Worm (Caenorhabditis elegans) whole organism, L4 larva: ENCODE data around the gene nhx-4.
A peak's percentile ranks its signal among the peaks of the same experiment; 100 is the strongest.

ENCODE experiments used
- D1046.2 ChIP-seq: fragments of 200-800 bp; sonication (Bioruptor generic); IDR thresholded peaks from 2 replicates; pipeline ENCODE4 v1.3.6; 2022; ENCODE audit warnings: missing genetic modification characterization, missing compliant biosample characterization
- F26F4.8 ChIP-seq: fragments of 200-800 bp; sonication (Bioruptor generic); conservative IDR thresholded peaks from 2 replicates; pipeline ENCODE4 v1.3.6; 2022; ENCODE audit warnings: missing genetic modification characterization, missing compliant biosample characterization
- F44E2.7 ChIP-seq: fragments of 200-800 bp; sonication (Bioruptor generic); IDR thresholded peaks from 2 replicates; pipeline ENCODE4 v2.1.2; 2022; ENCODE audit warnings: missing genetic modification characterization, missing compliant biosample characterization
- F49E8.2 ChIP-seq: sonication (generic microtip); optimal IDR thresholded peaks from 2 replicates; lab custom pipeline; 2016; ENCODE audit warnings: missing compliant biosample characterization, mild to moderate bottlenecking, missing genetic modification characterization, borderline replicate concordance
- R02D3.7 ChIP-seq: fragments of 150-350 bp; sonication (generic microtip); optimal IDR thresholded peaks from 3 replicates; lab custom pipeline; 2014; ENCODE audit warnings: missing biosample characterization, missing genetic modification characterization
- T20F7.1 ChIP-seq: fragments of 200-800 bp; sonication (Bioruptor generic); optimal IDR thresholded peaks from 2 replicates; lab custom pipeline; 2018; ENCODE audit warnings: mild to moderate bottlenecking, missing genetic modification characterization, missing compliant biosample characterization
- T26A8.4 ChIP-seq: fragments of 200-800 bp; sonication (Bioruptor generic); IDR thresholded peaks from 2 replicates; pipeline ENCODE4 v1.3.6; 2022; ENCODE audit warnings: missing genetic modification characterization, missing compliant biosample characterization
- Y105C5A.15 ChIP-seq: fragments of 200-800 bp; sonication (Bioruptor generic); IDR thresholded peaks from 2 replicates; pipeline ENCODE4 v1.3.6; 2022; ENCODE audit warnings: missing genetic modification characterization, missing compliant biosample characterization
- Y48G9A.11 ChIP-seq: fragments of 200-800 bp; sonication (Bioruptor generic); IDR thresholded peaks from 2 replicates; pipeline ENCODE4 v1.3.6; 2022; ENCODE audit warnings: missing genetic modification reagents, missing genetic modification characterization, missing compliant biosample characterization
- Y5F2A.4 ChIP-seq: fragments of 200-800 bp; sonication (Bioruptor generic); optimal IDR thresholded peaks from 2 replicates; lab custom pipeline; 2018; ENCODE audit warnings: mild to moderate bottlenecking, missing genetic modification characterization, missing compliant biosample characterization
- Y75B8A.6 ChIP-seq: fragments of 200-800 bp; sonication (Bioruptor generic); IDR thresholded peaks from 2 replicates; pipeline ENCODE4 v1.3.6; 2022; ENCODE audit warnings: missing genetic modification reagents, missing genetic modification characterization, missing compliant biosample characterization
- ZK337.2 ChIP-seq: fragments of 200-800 bp; sonication (Bioruptor generic); IDR thresholded peaks from 2 replicates; pipeline ENCODE4 v1.3.6; 2022; ENCODE audit warnings: missing genetic modification reagents, missing genetic modification characterization, missing compliant biosample characterization
- aly-2 ChIP-seq: sonication (generic microtip); optimal IDR thresholded peaks from 2 replicates; lab custom pipeline; 2018; ENCODE audit warnings: missing biosample characterization, missing genetic modification characterization
- ceh-32 ChIP-seq: sonication (generic microtip); optimal IDR thresholded peaks from 2 replicates; lab custom pipeline; 2016; ENCODE audit warnings: mild to moderate bottlenecking, missing genetic modification characterization, missing compliant biosample characterization; ENCODE audit not compliant: poor library complexity
- ces-1 ChIP-seq: fragments of 150-350 bp; sonication (generic microtip); optimal IDR thresholded peaks from 4 replicates; lab custom pipeline; 2014; ENCODE audit warnings: missing biosample characterization, missing genetic modification reagents, missing genetic modification characterization
- ctbp-1 ChIP-seq: fragments of 200-800 bp; sonication (Bioruptor generic); IDR thresholded peaks from 2 replicates; pipeline ENCODE4 v1.3.6; 2022; ENCODE audit warnings: missing genetic modification reagents, missing genetic modification characterization, missing compliant biosample characterization
- daf-12 ChIP-seq: fragments of 150-350 bp; optimal IDR thresholded peaks from 2 replicates; lab custom pipeline; 2014; ENCODE audit warnings: missing biosample characterization, missing genetic modification reagents, missing genetic modification characterization
- daf-16 ChIP-seq, 3 experiments: sonication (generic microtip); optimal IDR thresholded peaks; 2 replicates each; lab custom pipeline; 2016 to 2017; ENCODE audit warnings: missing genetic modification characterization in 3 of 3, missing genetic modification reagents in 3 of 3, mild to moderate bottlenecking in 2 of 3, missing compliant biosample characterization in 2 of 3, missing biosample characterization in 1 of 3, moderate library complexity in 1 of 3
- daf-19 ChIP-seq: fragments of 200-800 bp; sonication (Bioruptor generic); conservative IDR thresholded peaks from 2 replicates; pipeline ENCODE4 v1.3.6; 2022; ENCODE audit warnings: missing genetic modification characterization, missing compliant biosample characterization
- dmd-6 ChIP-seq: fragments of 200-800 bp; sonication (Bioruptor generic); IDR thresholded peaks from 2 replicates; pipeline ENCODE4 v1.3.6; 2022; ENCODE audit warnings: missing genetic modification reagents, missing genetic modification characterization, missing compliant biosample characterization
- dmd-8 ChIP-seq: fragments of 200-800 bp; sonication (Bioruptor generic); IDR thresholded peaks from 2 replicates; pipeline ENCODE4 v1.3.6; 2022; ENCODE audit warnings: missing genetic modification characterization, missing compliant biosample characterization
- egl-43 ChIP-seq: fragments of 200-800 bp; sonication (Bioruptor generic); IDR thresholded peaks from 2 replicates; pipeline ENCODE4 v1.3.6; 2022; ENCODE audit warnings: missing genetic modification reagents, missing genetic modification characterization, missing compliant biosample characterization
- fkh-10 ChIP-seq: fragments of 150-350 bp; optimal IDR thresholded peaks from 2 replicates; lab custom pipeline; 2014; ENCODE audit warnings: missing biosample characterization, missing genetic modification reagents, missing genetic modification characterization
- hif-1 ChIP-seq, 2 experiments: sonication (generic microtip); optimal IDR thresholded peaks; 2 replicates each; lab custom pipeline; 2016 to 2017; ENCODE audit warnings: missing compliant biosample characterization in 2 of 2, missing genetic modification characterization in 2 of 2, missing genetic modification reagents in 2 of 2, missing genotype in 2 of 2, mild to moderate bottlenecking in 1 of 2
- hlh-30 ChIP-seq: sonication (generic microtip); optimal IDR thresholded peaks from 2 replicates; lab custom pipeline; 2017; ENCODE audit warnings: antibody characterized with exemption, mild to moderate bottlenecking, missing genetic modification characterization, missing compliant biosample characterization; ENCODE audit not compliant: insufficient read depth
- lim-7 ChIP-seq: fragments of 200-800 bp; sonication (Bioruptor generic); IDR thresholded peaks from 2 replicates; pipeline ENCODE4 v1.3.6; 2022; ENCODE audit warnings: missing genetic modification characterization, missing compliant biosample characterization
- lin-1 ChIP-seq: fragments of 200-800 bp; sonication (Bioruptor generic); IDR thresholded peaks from 2 replicates; pipeline ENCODE4 v1.3.6; 2022; ENCODE audit warnings: missing genetic modification reagents, missing genetic modification characterization, missing compliant biosample characterization
- lin-29 ChIP-seq: fragments of 200-800 bp; sonication (Bioruptor generic); IDR thresholded peaks from 2 replicates; pipeline ENCODE4 v1.3.6; 2022; ENCODE audit warnings: missing genetic modification reagents, missing genetic modification characterization, missing compliant biosample characterization
- lin-39 ChIP-seq: fragments of 150-350 bp; optimal IDR thresholded peaks from 2 replicates; lab custom pipeline; 2014; ENCODE audit warnings: missing biosample characterization, missing genetic modification reagents, missing genetic modification characterization
- madf-5 ChIP-seq, 2 experiments: fragments of 200-800 bp; sonication (Bioruptor generic); IDR thresholded peaks; 2 replicates each; pipeline ENCODE4 v1.3.6; 2022; ENCODE audit warnings: missing compliant biosample characterization in 2 of 2, missing genetic modification characterization in 2 of 2
- madf-9 ChIP-seq: fragments of 200-800 bp; sonication (Bioruptor generic); conservative IDR thresholded peaks from 2 replicates; pipeline ENCODE4 v1.3.6; 2022; ENCODE audit warnings: missing genetic modification reagents, missing genetic modification characterization, missing compliant biosample characterization
- mep-1 ChIP-seq: fragments of 150-350 bp; sonication (generic microtip); optimal IDR thresholded peaks from 3 replicates; lab custom pipeline; 2014; ENCODE audit warnings: missing biosample characterization, missing genetic modification characterization
- nhr-10 ChIP-seq: fragments of 150-350 bp; optimal IDR thresholded peaks from 2 replicates; lab custom pipeline; 2014; ENCODE audit warnings: missing biosample characterization, missing genetic modification characterization
- nhr-237 ChIP-seq: sonication (generic microtip); optimal IDR thresholded peaks from 2 replicates; lab custom pipeline; 2017; ENCODE audit warnings: missing biosample characterization, missing genetic modification characterization
- nhr-25 ChIP-seq: sonication (generic microtip); optimal IDR thresholded peaks from 2 replicates; lab custom pipeline; 2017; ENCODE audit warnings: missing genetic modification characterization, mild to moderate bottlenecking, missing compliant biosample characterization, antibody characterized with exemption, moderate library complexity, borderline replicate concordance; ENCODE audit not compliant: insufficient read depth
- nhr-41 ChIP-seq: fragments of 200-800 bp; sonication (Bioruptor generic); IDR thresholded peaks from 2 replicates; pipeline ENCODE4 v1.3.6; 2022; ENCODE audit warnings: missing genetic modification reagents, missing genetic modification characterization, missing compliant biosample characterization
- nhr-6 ChIP-seq: fragments of 150-350 bp; optimal IDR thresholded peaks from 2 replicates; lab custom pipeline; 2014; ENCODE audit warnings: missing biosample characterization, missing genetic modification characterization
- nhr-77 ChIP-seq: fragments of 150-350 bp; optimal IDR thresholded peaks from 2 replicates; lab custom pipeline; 2014; ENCODE audit warnings: missing biosample characterization, missing genetic modification characterization
- pha-4 ChIP-seq, 2 experiments: fragments of 150-350 bp in 1 of 2; fragments of 200-800 bp in 1 of 2; sonication (Bioruptor generic) in 1 of 2; IDR thresholded peaks in 1 of 2; optimal IDR thresholded peaks in 1 of 2; 2 replicates each; pipeline versions ENCODE4 v1.3.6 to Lab custom; 2014 to 2022; ENCODE audit warnings: missing genetic modification characterization in 2 of 2, missing genetic modification reagents in 2 of 2, missing biosample characterization in 1 of 2, missing compliant biosample characterization in 1 of 2
- php-3 ChIP-seq: fragments of 200-800 bp; sonication (Bioruptor generic); IDR thresholded peaks from 2 replicates; pipeline ENCODE4 v1.3.6; 2022; ENCODE audit warnings: missing genetic modification reagents, missing genetic modification characterization, missing compliant biosample characterization
- sdz-12 ChIP-seq: fragments of 200-800 bp; sonication (Bioruptor generic); optimal IDR thresholded peaks from 2 replicates; lab custom pipeline; 2018; ENCODE audit warnings: mild to moderate bottlenecking, missing genetic modification characterization, missing compliant biosample characterization
- spr-1 ChIP-seq: sonication (generic microtip); optimal IDR thresholded peaks from 2 replicates; lab custom pipeline; 2016; ENCODE audit warnings: mild to moderate bottlenecking, missing genetic modification characterization, missing compliant biosample characterization
- tra-1 ChIP-seq: fragments of 200-800 bp; sonication (Bioruptor generic); IDR thresholded peaks from 2 replicates; pipeline ENCODE4 v1.3.6; 2022; ENCODE audit warnings: missing genetic modification reagents, missing genetic modification characterization, missing compliant biosample characterization
- unc-130 ChIP-seq: sonication (generic microtip); optimal IDR thresholded peaks from 2 replicates; lab custom pipeline; 2016; ENCODE audit warnings: missing genetic modification reagents, missing genetic modification characterization, missing compliant biosample characterization
- zfp-2 ChIP-seq: sonication (generic microtip); optimal IDR thresholded peaks from 2 replicates; lab custom pipeline; 2016; ENCODE audit warnings: mild to moderate bottlenecking, missing genetic modification characterization, missing compliant biosample characterization
- zfp-3 ChIP-seq: fragments of 200-800 bp; sonication (Bioruptor generic); conservative IDR thresholded peaks from 2 replicates; pipeline ENCODE4 v1.3.6; 2022; ENCODE audit warnings: missing genetic modification reagents, missing genetic modification characterization, missing compliant biosample characterization

Gene nhx-4

ce11 chrX:6934453-6934852 is 20.4 kb downstream of the nhx-4 start (continued):
- TF ChIP-seq madf-9 (GFP tag; lab: Robert Waterston, UW) = no peak
- no peak for TF ChIP-seq unc-130 (GFP tag; lab: Kevin White, UChicago)
- TF ChIP-seq dmd-8 (GFP tag; lab: Robert Waterston, UW) = no peak
- TF ChIP-seq fkh-10 = no peak
- no peak for TF ChIP-seq lin-39 (tag; lab: Kevin White, UChicago)
- no peak for TF ChIP-seq F44E2.7 (GFP tag; lab: Robert Waterston, UW)
- no peak for TF ChIP-seq daf-12 (tag; lab: Kevin White, UChicago)
- no peak for TF ChIP-seq T20F7.1 (GFP tag; lab: Kevin White, UChicago)
- peak; percentile 72 for TF ChIP-seq hlh-30 (tag; lab: Kevin White, UChicago)
- no peak for TF ChIP-seq php-3 (GFP tag; lab: Robert Waterston, UW)
- no peak for TF ChIP-seq madf-5 (GFP tag; IDR thresholded peaks at IDR 0.05; lab: Robert Waterston, UW)
- TF ChIP-seq lim-7 = no peak
- TF ChIP-seq dmd-6 (GFP tag; lab: Robert Waterston, UW) = no peak
- no peak for TF ChIP-seq hif-1 (tag; optimal IDR thresholded peaks at IDR 0.05; lab: Kevin White, UChicago)
- TF ChIP-seq F49E8.2 (tag; lab: Kevin White, UChicago) = no peak
- no peak for TF ChIP-seq aly-2
- no peak for TF ChIP-seq zfp-3
- TF ChIP-seq sdz-12 (GFP tag; lab: Kevin White, UChicago) = no peak
- no peak for TF ChIP-seq ceh-32
- no peak for TF ChIP-seq Y48G9A.11 (GFP tag; lab: Robert Waterston, UW)
- no peak for TF ChIP-seq nhr-6 (tag; lab: Kevin White, UChicago)
- TF ChIP-seq lin-1 (GFP tag; lab: Robert Waterston, UW) = no peak
- no peak for TF ChIP-seq Y5F2A.4
- no peak for TF ChIP-seq nhr-10 (tag; lab: Kevin White, UChicago)
- TF ChIP-seq Y75B8A.6 (GFP tag; lab: Robert Waterston, UW) = no peak
- peak in 1 of 2 experiments; percentile 85 for TF ChIP-seq daf-16 (GFP tag; optimal IDR thresholded peaks at IDR 0.05; lab: Kevin White, UChicago)
- TF ChIP-seq daf-16 (tag; optimal IDR thresholded peaks at IDR 0.05; lab: Kevin White, UChicago) = peak; percentile 96
- no peak for TF ChIP-seq lin-29 (GFP tag; lab: Robert Waterston, UW)
- no peak for TF ChIP-seq daf-19 (GFP tag; lab: Robert Waterston, UW)
- no peak for TF ChIP-seq ctbp-1 (GFP tag; lab: Robert Waterston, UW)
- TF ChIP-seq tra-1 (GFP tag; lab: Robert Waterston, UW) = no peak
- no peak for TF ChIP-seq pha-4 (GFP tag; IDR thresholded peaks at IDR 0.05; lab: Robert Waterston, UW)
- TF ChIP-seq pha-4 (tag; optimal IDR thresholded peaks at IDR 0.05; lab: Kevin White, UChicago) = peak; percentile 74
- TF ChIP-seq F26F4.8 (GFP tag; lab: Robert Waterston, UW) = no peak
- no peak for TF ChIP-seq nhr-237 (tag; lab: Kevin White, UChicago)
- no peak for TF ChIP-seq D1046.2
- TF ChIP-seq nhr-25 (tag; lab: Kevin White, UChicago) = no peak
- TF ChIP-seq ces-1 (GFP tag; lab: Kevin White, UChicago) = no peak
- TF ChIP-seq R02D3.7 (tag; lab: Kevin White, UChicago) = no peak
- TF ChIP-seq Y105C5A.15 (GFP tag; lab: Robert Waterston, UW) = no peak
- no peak for TF ChIP-seq spr-1 (tag; lab: Kevin White, UChicago)
- peak; percentile 51 for TF ChIP-seq mep-1 (tag; lab: Kevin White, UChicago)
- no peak for TF ChIP-seq zfp-2 (tag; lab: Kevin White, UChicago)
- TF ChIP-seq egl-43 (GFP tag; lab: Robert Waterston, UW) = no peak
- TF ChIP-seq nhr-77 (tag; lab: Kevin White, UChicago) = peak; percentile 52
- no peak for TF ChIP-seq nhr-41 (GFP tag; lab: Robert Waterston, UW)
- no peak for TF ChIP-seq ZK337.2 (GFP tag; lab: Robert Waterston, UW)
- TF ChIP-seq T26A8.4 (GFP tag; lab: Robert Waterston, UW) = no peak
